In genomic region chr3R:9559413-9560014, dm6 we compare ENCODE assay signal across 4 fruit fly cellular contexts.
TF ChIP-seq lines count a peak whose summit lies in the region.

Gene AP-1mu, minus strand, starts transcription at chr3R:9559525.
Gene MBD-like, plus strand, starts transcription at chr3R:9559760.

TF ChIP-seq in whole organism, adult, 20 proteins besides CTCF, POLR2A, EP300 and RAD21 (continued from another document):
- TF ChIP-seq CG7101 (tag; optimal IDR thresholded peaks at IDR 0.05; lab: Kevin White, UChicago) (peak; percentile 78), cnc (optimal IDR thresholded peaks at IDR 0.05; lab: Kevin White, UChicago) (no peak)

TF ChIP-seq in whole organism, embryonic, 481 proteins besides CTCF, POLR2A, EP300 and RAD21 (continued from another document and continues in another):
- TF ChIP-seq stc (GFP tag; IDR thresholded peaks at IDR 0.05; lab: Robert Waterston, UW) = no peak
- TF ChIP-seq CG13894 (tag; optimal IDR thresholded peaks at IDR 0.05; lab: Kevin White, UChicago) = peak; percentile 11
- TF ChIP-seq CG12236 (GFP tag; optimal IDR thresholded peaks at IDR 0.05; lab: Kevin White, UChicago) = peak; percentile 30
- peak; percentile 39 for TF ChIP-seq fd3F (GFP tag; optimal IDR thresholded peaks at IDR 0.05; lab: Kevin White, UChicago)
- TF ChIP-seq CG17359 (tag; optimal IDR thresholded peaks at IDR 0.05; lab: Kevin White, UChicago) = peak; percentile 36
- peak; percentile 60 for TF ChIP-seq lbe (GFP tag; optimal IDR thresholded peaks at IDR 0.05; lab: Kevin White, UChicago)
- TF ChIP-seq nom (GFP tag; optimal IDR thresholded peaks at IDR 0.05; lab: Kevin White, UChicago) = no peak
- peak; percentile 28 for TF ChIP-seq Atf-2 (GFP tag; optimal IDR thresholded peaks at IDR 0.05; lab: Kevin White, UChicago)
- peak; percentile 59 for TF ChIP-seq CG1603 (tag; optimal IDR thresholded peaks at IDR 0.05; lab: Kevin White, UChicago)
- peak; percentile 55 for TF ChIP-seq dmrt11E (tag; optimal IDR thresholded peaks at IDR 0.05; lab: Kevin White, UChicago)
- TF ChIP-seq Atf6 (GFP tag; IDR thresholded peaks at IDR 0.05; lab: Robert Waterston, UW) = peak; percentile 67
- TF ChIP-seq CG4617 (GFP tag; optimal IDR thresholded peaks at IDR 0.05; lab: Kevin White, UChicago; ENCODE audit: borderline replicate concordance) = peak; percentile 96
- peak; percentile 24 for TF ChIP-seq grn (GFP tag; optimal IDR thresholded peaks at IDR 0.05; lab: Kevin White, UChicago)
- TF ChIP-seq CG17385 (GFP tag; optimal IDR thresholded peaks at IDR 0.05; lab: Kevin White, UChicago) = peak; percentile 81
- TF ChIP-seq crp (GFP tag; optimal IDR thresholded peaks at IDR 0.05; lab: Kevin White, UChicago) = peak in 1 of 2 experiments; percentile 76
- TF ChIP-seq CG15269 (tag; optimal IDR thresholded peaks at IDR 0.05; lab: Kevin White, UChicago) = no peak
- TF ChIP-seq CG4730 (GFP tag; IDR thresholded peaks at IDR 0.05; lab: Robert Waterston, UW) = peak; percentile 56
- TF ChIP-seq CG16813 (GFP tag; IDR thresholded peaks at IDR 0.05; lab: Robert Waterston, UW; ENCODE audit: partially characterized antibody) = peak; percentile 42; the same call in 1 of the 3 replicates
- no peak for TF ChIP-seq zen2 (GFP tag; IDR thresholded peaks at IDR 0.05; lab: Robert Waterston, UW; ENCODE audit: partially characterized antibody)
- peak; percentile 46 for TF ChIP-seq twi (tag; optimal IDR thresholded peaks at IDR 0.05; lab: Kevin White, UChicago)
- TF ChIP-seq seq (GFP tag; IDR thresholded peaks at IDR 0.05; lab: Robert Waterston, UW) = no peak
- TF ChIP-seq Adf1 (GFP tag; IDR thresholded peaks at IDR 0.05; lab: Robert Waterston, UW) = peak; percentile 33; the same call in 1 of the 2 replicates
- TF ChIP-seq CG15011 (GFP tag; optimal IDR thresholded peaks at IDR 0.05; lab: Kevin White, UChicago) = no peak
- no peak for TF ChIP-seq Kr (GFP tag; optimal IDR thresholded peaks at IDR 0.05; lab: Kevin White, UChicago)
- TF ChIP-seq Fer2 (tag; optimal IDR thresholded peaks at IDR 0.05; lab: Kevin White, UChicago) = peak; percentile 11
- no peak for TF ChIP-seq repo (GFP tag; optimal IDR thresholded peaks at IDR 0.05; lab: Kevin White, UChicago)
- peak; percentile 34; the same call in 1 of the 3 replicates for TF ChIP-seq CG34224 (GFP tag; IDR thresholded peaks at IDR 0.05; lab: Robert Waterston, UW; ENCODE audit: partially characterized antibody)
- TF ChIP-seq CG8290 (GFP tag; optimal IDR thresholded peaks at IDR 0.05; lab: Kevin White, UChicago) = peak; percentile 58
- no peak for TF ChIP-seq CG8290 (tag; optimal IDR thresholded peaks at IDR 0.05; lab: Kevin White, UChicago)
- TF ChIP-seq Hr39 (optimal IDR thresholded peaks at IDR 0.05; lab: Kevin White, UChicago) = no peak
- TF ChIP-seq insv (GFP tag; optimal IDR thresholded peaks at IDR 0.05; lab: Kevin White, UChicago) = peak; percentile 68 to 97
- TF ChIP-seq CG7963 (GFP tag; IDR thresholded peaks at IDR 0.05; lab: Robert Waterston, UW; ENCODE audit: partially characterized antibody) = no peak
- TF ChIP-seq chinmo (GFP tag; IDR thresholded peaks at IDR 0.05; lab: Robert Waterston, UW; ENCODE audit: partially characterized antibody) = 0 out of 4 replicates have a peak, but pooled peaks have one; percentile 10
- TF ChIP-seq CG10431 (GFP tag; optimal IDR thresholded peaks at IDR 0.05; lab: Kevin White, UChicago) = peak; percentile 3
- peak; percentile 75 for TF ChIP-seq vvl (GFP tag; IDR thresholded peaks at IDR 0.05; lab: Robert Waterston, UW)
- no peak for TF ChIP-seq CkIIα-i1 (GFP tag; IDR thresholded peaks at IDR 0.05; lab: Robert Waterston, UW)
- peak; percentile 45 for TF ChIP-seq slou (GFP tag; optimal IDR thresholded peaks at IDR 0.05; lab: Kevin White, UChicago)
- peak; percentile 28 for TF ChIP-seq CG18764 (GFP tag; optimal IDR thresholded peaks at IDR 0.05; lab: Kevin White, UChicago)
- TF ChIP-seq luna (GFP tag; optimal IDR thresholded peaks at IDR 0.05; lab: Kevin White, UChicago) = peak; percentile 57
- no peak for TF ChIP-seq ftz-f1 (GFP tag; optimal IDR thresholded peaks at IDR 0.05; lab: Kevin White, UChicago)
- peak; percentile 28 for TF ChIP-seq Dp (GFP tag; optimal IDR thresholded peaks at IDR 0.05; lab: Kevin White, UChicago)

TF ChIP-seq in whole organism, prepupa, 60 proteins besides CTCF, POLR2A, EP300 and RAD21 (continued from another document):
- peak; percentile 67 for TF ChIP-seq topi (GFP tag; optimal IDR thresholded peaks at IDR 0.05; lab: Kevin White, UChicago)
- no peak for TF ChIP-seq CG8319 (GFP tag; optimal IDR thresholded peaks at IDR 0.05; lab: Kevin White, UChicago)
- TF ChIP-seq spab (GFP tag; optimal IDR thresholded peaks at IDR 0.05; lab: Kevin White, UChicago) = no peak
- TF ChIP-seq fd85E (GFP tag; optimal IDR thresholded peaks at IDR 0.05; lab: Kevin White, UChicago) = no peak
- peak; percentile 41 for TF ChIP-seq CG34406 (GFP tag; optimal IDR thresholded peaks at IDR 0.05; lab: Kevin White, UChicago)
- no peak for TF ChIP-seq dsx (GFP tag; optimal IDR thresholded peaks at IDR 0.05; lab: Kevin White, UChicago; ENCODE audit: poor library complexity, severe bottlenecking)
- TF ChIP-seq CG11902 (GFP tag; optimal IDR thresholded peaks at IDR 0.05; lab: Kevin White, UChicago) = peak; percentile 42
- peak; percentile 67 for TF ChIP-seq acj6 (GFP tag; optimal IDR thresholded peaks at IDR 0.05; lab: Kevin White, UChicago)
- no peak for TF ChIP-seq CG7368 (GFP tag; optimal IDR thresholded peaks at IDR 0.05; lab: Kevin White, UChicago)
- TF ChIP-seq lz (GFP tag; optimal IDR thresholded peaks at IDR 0.05; lab: Kevin White, UChicago) = peak; percentile 78
- TF ChIP-seq Lpt (GFP tag; optimal IDR thresholded peaks at IDR 0.05; lab: Kevin White, UChicago) = no peak
- peak; percentile 73 for TF ChIP-seq esn (GFP tag; optimal IDR thresholded peaks at IDR 0.05; lab: Kevin White, UChicago)
- no peak for TF ChIP-seq OdsH (GFP tag; optimal IDR thresholded peaks at IDR 0.05; lab: Kevin White, UChicago)
- TF ChIP-seq vri (GFP tag; optimal IDR thresholded peaks at IDR 0.05; lab: Kevin White, UChicago) = peak; percentile 52
- TF ChIP-seq Sox14 (GFP tag; optimal IDR thresholded peaks at IDR 0.05; lab: Kevin White, UChicago) = peak; percentile 78
- 0 out of 3 replicates have a peak, but pooled peaks have one; percentile 36 for TF ChIP-seq CG8119 (GFP tag; IDR thresholded peaks at IDR 0.05; lab: Robert Waterston, UW)
- peak; percentile 82 for TF ChIP-seq CG31627 (GFP tag; optimal IDR thresholded peaks at IDR 0.05; lab: Kevin White, UChicago)
- TF ChIP-seq CG6163 (GFP tag; IDR thresholded peaks at IDR 0.05; lab: Robert Waterston, UW) = 0 out of 3 replicates have a peak, but pooled peaks have one; percentile 36
- no peak for TF ChIP-seq CG6854 (GFP tag; optimal IDR thresholded peaks at IDR 0.05; lab: Kevin White, UChicago)
- TF ChIP-seq salr (GFP tag; optimal IDR thresholded peaks at IDR 0.05; lab: Kevin White, UChicago) = no peak
- TF ChIP-seq cyc (GFP tag; optimal IDR thresholded peaks at IDR 0.05; lab: Kevin White, UChicago) = peak; percentile 75
- peak; percentile 34 for TF ChIP-seq Sox15 (GFP tag; optimal IDR thresholded peaks at IDR 0.05; lab: Kevin White, UChicago)
- no peak for TF ChIP-seq CG11762 (GFP tag; optimal IDR thresholded peaks at IDR 0.05; lab: Kevin White, UChicago; ENCODE audit: insufficient read depth)

TF ChIP-seq in whole organism, wandering third instar larva, 38 proteins besides CTCF, POLR2A, EP300 and RAD21 (continued from another document):
- TF ChIP-seq dl (GFP tag; optimal IDR thresholded peaks at IDR 0.05; lab: Kevin White, UChicago; ENCODE audit: insufficient read depth in 1 of 2, partially characterized antibody in 2 of 2) (no peak), CG9705 (GFP tag; optimal IDR thresholded peaks at IDR 0.05; lab: Kevin White, UChicago) (peak; percentile 61), brk (GFP tag; optimal IDR thresholded peaks at IDR 0.05; lab: Kevin White, UChicago) (no peak), fru (GFP tag; optimal IDR thresholded peaks at IDR 0.05; lab: Kevin White, UChicago) (peak; percentile 75)
TF ChIP-seq in whole organism, wandering third instar larva: peak in this region for 15.
